Worm (Caenorhabditis elegans) whole organism, late embryonic: ENCODE measurements around the gene nspc-10.

Experiments used
- C08G9.2 ChIP-seq: sonication (generic microtip); optimal IDR thresholded peaks from 2 replicates; lab custom pipeline; 2016; ENCODE audit warnings: mild to moderate bottlenecking, missing genetic modification characterization, moderate library complexity, missing compliant biosample characterization
- ama-1 ChIP-seq: fragments of 150-350 bp; optimal IDR thresholded peaks from 2 replicates; lab custom pipeline; 2014
- ceh-24 ChIP-seq: sonication (generic microtip); optimal IDR thresholded peaks from 2 replicates; lab custom pipeline; 2016; ENCODE audit warnings: mild to moderate bottlenecking, missing genetic modification characterization, missing compliant biosample characterization
- ceh-30 ChIP-seq: fragments of 150-350 bp; optimal IDR thresholded peaks from 2 replicates; lab custom pipeline; 2014; ENCODE audit warnings: missing biosample characterization, missing genetic modification characterization
- hlh-15 ChIP-seq: sonication (generic microtip); optimal IDR thresholded peaks from 2 replicates; lab custom pipeline; 2016; ENCODE audit warnings: missing genetic modification characterization, missing compliant biosample characterization
- lim-6 ChIP-seq: sonication (generic microtip); optimal IDR thresholded peaks from 2 replicates; lab custom pipeline; 2016; ENCODE audit warnings: missing genetic modification characterization, missing compliant biosample characterization
- pat-9 ChIP-seq: fragments of 200-800 bp; sonication (Bioruptor generic); optimal IDR thresholded peaks from 2 replicates; lab custom pipeline; 2018; ENCODE audit warnings: mild to moderate bottlenecking, missing genetic modification characterization, moderate library complexity, missing compliant biosample characterization
- pha-4 ChIP-seq: fragments of 150-350 bp; optimal IDR thresholded peaks from 2 replicates; lab custom pipeline; 2018; ENCODE audit warnings: missing biosample characterization, missing genetic modification reagents, missing genetic modification characterization
- tbx-7 ChIP-seq: sonication (generic microtip); optimal IDR thresholded peaks from 2 replicates; lab custom pipeline; 2016; ENCODE audit warnings: missing genotype, missing genetic modification characterization, missing compliant biosample characterization

The nspc-10 gene

DNA sequence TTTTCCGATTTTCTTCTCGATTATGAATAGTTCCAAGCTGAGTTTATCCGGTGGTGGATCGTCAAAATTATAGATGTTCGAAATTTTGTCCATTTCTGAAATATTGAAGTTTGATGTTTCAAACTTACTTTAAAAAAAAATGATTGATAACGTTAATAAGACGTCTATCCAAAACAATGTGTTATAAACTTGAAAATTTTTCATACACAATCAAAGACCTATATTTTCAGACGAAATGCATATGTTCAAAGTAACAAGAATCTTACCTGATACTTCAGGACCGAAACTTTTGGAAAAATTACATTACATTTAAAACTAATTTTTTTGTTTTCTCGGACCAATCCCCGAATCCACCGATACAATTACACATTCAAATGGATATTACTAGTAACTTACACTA is 48.0 kb downstream of the nspc-10 start, which contains the start of gene nekl-3:
Gene nekl-3, minus strand, starts transcription at position 101 of the 400 bp plus-strand sequence.
- no peak for TF ChIP-seq hlh-15 (tag; lab: Kevin White, UChicago)
- TF ChIP-seq pat-9 (tag; lab: Kevin White, UChicago) = no peak
- TF ChIP-seq tbx-7 (tag; lab: Kevin White, UChicago) = no peak
- no peak for TF ChIP-seq pha-4 (tag; lab: Kevin White, UChicago)
- TF ChIP-seq lim-6 (tag; lab: Kevin White, UChicago) = no peak
- TF ChIP-seq C08G9.2 (tag; lab: Kevin White, UChicago) = no peak
- no peak for TF ChIP-seq ama-1 (lab: Kevin White, UChicago)
- TF ChIP-seq ceh-30 = no peak
- TF ChIP-seq ceh-24 (tag; lab: Kevin White, UChicago) = no peak
